Worm (Caenorhabditis elegans) whole organism, young adult: ENCODE measurements around the gene mlt-9.

Source experiments
- ama-1 ChIP-seq, 3 experiments: fragments of 150-350 bp in 1 of 3; sonication (generic microtip) in 2 of 3; optimal IDR thresholded peaks; 2 replicates each; lab custom pipeline; 2014 to 2018; ENCODE audit warnings: missing biosample characterization in 2 of 3, missing genetic modification characterization in 2 of 3, missing genetic modification reagents in 2 of 3
- aptf-3 ChIP-seq: fragments of 200-800 bp; sonication (Bioruptor generic); IDR thresholded peaks from 2 replicates; pipeline ENCODE4 v1.3.6; 2022; ENCODE audit warnings: missing genetic modification characterization, missing compliant biosample characterization
- athp-1 ChIP-seq: sonication (generic microtip); optimal IDR thresholded peaks from 2 replicates; lab custom pipeline; 2017; ENCODE audit warnings: mild to moderate bottlenecking, missing genetic modification characterization, missing compliant biosample characterization
- attf-5 ChIP-seq: fragments of 200-800 bp; sonication (Bioruptor generic); optimal IDR thresholded peaks from 2 replicates; lab custom pipeline; 2018; ENCODE audit warnings: mild to moderate bottlenecking, missing genetic modification characterization, missing compliant biosample characterization
- fkh-3 ChIP-seq: sonication (generic microtip); optimal IDR thresholded peaks from 2 replicates; lab custom pipeline; 2016; ENCODE audit warnings: mild to moderate bottlenecking, missing genetic modification characterization, missing compliant biosample characterization
- nhr-90 ChIP-seq: sonication (generic microtip); optimal IDR thresholded peaks from 2 replicates; lab custom pipeline; 2016; ENCODE audit warnings: missing genotype, mild to moderate bottlenecking, missing genetic modification characterization, missing compliant biosample characterization
- pha-4 ChIP-seq: fragments of 150-350 bp; sonication (generic microtip); optimal IDR thresholded peaks from 2 replicates; lab custom pipeline; 2014; ENCODE audit warnings: missing biosample characterization, missing genetic modification reagents, missing genetic modification characterization
- snpc-1.1 ChIP-seq: sonication (generic microtip); optimal IDR thresholded peaks from 2 replicates; lab custom pipeline; 2017; ENCODE audit warnings: missing genetic modification characterization, mild to moderate bottlenecking, missing compliant biosample characterization, antibody characterized with exemption, moderate library complexity, missing genotype, missing genetic modification reagents; ENCODE audit not compliant: insufficient read depth
- sptf-2 ChIP-seq: fragments of 200-800 bp; sonication (Bioruptor generic); optimal IDR thresholded peaks from 2 replicates; lab custom pipeline; 2018; ENCODE audit warnings: mild to moderate bottlenecking, missing genetic modification characterization, missing compliant biosample characterization
- tlf-1 ChIP-seq: fragments of 200-800 bp; sonication (Bioruptor generic); optimal IDR thresholded peaks from 2 replicates; lab custom pipeline; 2018; ENCODE audit warnings: mild to moderate bottlenecking, missing genetic modification characterization, missing compliant biosample characterization
- unc-130 ChIP-seq: sonication (generic microtip); optimal IDR thresholded peaks from 2 replicates; lab custom pipeline; 2016; ENCODE audit warnings: missing genetic modification reagents, missing genetic modification characterization, missing compliant biosample characterization

DNA sequence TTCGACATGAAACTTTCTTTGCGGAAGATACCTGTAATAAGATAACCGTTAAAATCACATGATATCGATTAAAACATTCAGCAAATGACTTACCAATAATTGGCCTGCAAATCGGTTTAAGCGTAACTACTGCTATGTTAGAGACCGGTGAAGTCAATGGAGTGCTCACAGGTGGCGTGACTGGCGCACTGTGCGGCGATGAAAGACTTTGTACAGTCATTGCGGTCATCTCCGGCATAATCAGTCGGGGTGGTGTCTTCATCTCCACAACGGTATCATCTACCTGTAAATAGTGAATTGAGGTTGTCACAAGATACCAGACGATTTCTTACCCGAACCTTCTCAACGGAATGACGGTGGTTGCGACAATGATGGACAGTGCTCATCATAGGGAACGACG is 30.7 kb downstream of the mlt-9 start:
- no peak for TF ChIP-seq snpc-1.1 (tag; lab: Kevin White, UChicago)
- no peak for TF ChIP-seq pha-4
- TF ChIP-seq nhr-90 = no peak
- TF ChIP-seq ama-1 (optimal IDR thresholded peaks at IDR 0.05; lab: Kevin White, UChicago) = peak; percentile 13
- no peak for TF ChIP-seq ama-1 (GFP tag; optimal IDR thresholded peaks at IDR 0.05; lab: Kevin White, UChicago)
- no peak for TF ChIP-seq sptf-2
- TF ChIP-seq unc-130 (GFP tag; lab: Kevin White, UChicago) = no peak
- TF ChIP-seq attf-5 = no peak
- no peak for TF ChIP-seq tlf-1 (GFP tag; lab: Kevin White, UChicago)
- TF ChIP-seq fkh-3 (tag; lab: Kevin White, UChicago) = no peak
- no peak for TF ChIP-seq aptf-3 (GFP tag; lab: Robert Waterston, UW)
- TF ChIP-seq athp-1 = no peak
